Worm (Caenorhabditis elegans) whole organism, L1 larva: ENCODE results near the gene D2096.10.

ENCODE experiments used
- C04F5.9 ChIP-seq: sonication (generic microtip); optimal IDR thresholded peaks from 2 replicates; lab custom pipeline; 2016; ENCODE audit warnings: missing genetic modification characterization, missing compliant biosample characterization
- dsc-1 ChIP-seq: sonication (generic microtip); optimal IDR thresholded peaks from 2 replicates; lab custom pipeline; 2016; ENCODE audit warnings: mild to moderate bottlenecking, missing genetic modification characterization, missing compliant biosample characterization
- lin-39 ChIP-seq: fragments of 150-350 bp; optimal IDR thresholded peaks from 2 replicates; lab custom pipeline; 2014; ENCODE audit warnings: missing biosample characterization, missing genetic modification reagents, missing genetic modification characterization
- nhr-11 ChIP-seq: fragments of 150-350 bp; optimal IDR thresholded peaks from 2 replicates; lab custom pipeline; 2014; ENCODE audit warnings: missing biosample characterization, missing genetic modification characterization
- nhr-12 ChIP-seq: sonication (generic microtip); optimal IDR thresholded peaks from 2 replicates; lab custom pipeline; 2017; ENCODE audit warnings: missing biosample characterization, missing genetic modification characterization
- nhr-237 ChIP-seq: fragments of 150-350 bp; optimal IDR thresholded peaks from 2 replicates; lab custom pipeline; 2014; ENCODE audit warnings: missing biosample characterization, missing genetic modification characterization
- nhr-76 ChIP-seq: sonication (generic microtip); optimal IDR thresholded peaks from 2 replicates; lab custom pipeline; 2017; ENCODE audit warnings: missing biosample characterization, missing genetic modification characterization
- nhr-77 ChIP-seq: fragments of 150-350 bp; optimal IDR thresholded peaks from 2 replicates; lab custom pipeline; 2014; ENCODE audit warnings: missing biosample characterization, missing genetic modification characterization
- unc-130 ChIP-seq: fragments of 150-350 bp; optimal IDR thresholded peaks from 2 replicates; lab custom pipeline; 2017; ENCODE audit warnings: missing biosample characterization, missing genetic modification characterization, inconsistent platforms

ce11 chrIV:8363163-8363562 lies 25.9 kb downstream of the D2096.10 start, which contains the start of gene D2096.12:
- TF ChIP-seq unc-130 (tag; lab: Kevin White, UChicago) (no peak), dsc-1 (tag; lab: Kevin White, UChicago) (no peak), nhr-77 (no peak), nhr-12 (tag; lab: Kevin White, UChicago) (no peak), C04F5.9 (no peak), nhr-11 (tag; lab: Kevin White, UChicago) (no peak), nhr-237 (tag; lab: Kevin White, UChicago) (no peak), lin-39 (tag; lab: Kevin White, UChicago) (no peak), nhr-76 (tag; lab: Kevin White, UChicago) (no peak)
